Fruit fly (Drosophila melanogaster): ENCODE measurements around the gene CG5160.

The CG5160 gene

DNA sequence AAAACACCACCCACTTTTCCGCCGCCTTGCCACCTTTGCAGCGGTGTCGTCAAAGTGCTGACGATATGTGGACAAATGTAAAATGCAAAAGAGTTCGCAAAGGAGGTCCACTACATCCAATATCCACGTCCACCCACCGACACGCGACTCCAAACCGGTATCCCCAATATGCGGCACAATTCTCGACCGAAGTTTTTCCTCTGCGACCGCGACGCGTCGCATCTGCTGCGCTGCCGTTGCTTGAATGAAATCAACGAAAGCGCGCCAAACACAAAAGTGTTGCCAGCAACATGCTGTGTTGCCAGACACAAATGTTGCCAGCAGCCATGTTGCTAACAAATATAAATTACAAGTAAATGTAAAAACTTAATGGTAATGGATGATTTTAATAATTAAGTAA, at the start of gene CG5160:
TSS of gene CG5160 (minus strand) at position 223 of the 400 bp plus-strand sequence.
- TF ChIP-seq CTCF (optimal IDR thresholded peaks at IDR 0.05) (no peak), CG8478 (optimal IDR thresholded peaks at IDR 0.05) (no peak)

- no peak for TF ChIP-seq CG8478 (optimal IDR thresholded peaks at IDR 0.05)
- TF ChIP-seq CTCF (optimal IDR thresholded peaks at IDR 0.05) = no peak
These were observed 49.3 kb upstream of the CG5160 start for dm6 chr2L:7447820-7448219.

DNA sequence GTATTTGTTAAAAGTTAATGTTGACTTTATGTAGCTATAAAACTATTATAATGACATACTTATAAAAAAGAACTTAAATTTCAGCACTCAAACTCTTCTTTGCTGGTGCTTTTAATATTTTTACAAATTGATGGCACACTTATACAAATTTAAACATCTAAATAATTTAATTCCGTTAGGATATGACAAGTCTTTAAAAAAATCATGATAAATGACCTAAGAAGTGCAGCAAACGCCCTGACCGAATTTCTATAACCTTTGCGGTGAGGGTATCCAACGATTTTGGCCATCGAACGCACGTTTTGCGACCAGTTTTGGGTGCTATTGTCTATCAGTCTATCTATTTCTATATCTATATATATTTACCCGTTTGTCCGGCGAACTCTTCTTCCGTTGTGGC, 44.4 kb upstream of the CG5160 start:
- no peak for TF ChIP-seq CG8478 (optimal IDR thresholded peaks at IDR 0.05)
- no peak for TF ChIP-seq CTCF (optimal IDR thresholded peaks at IDR 0.05)

dm6 chr2L:7442106-7442505, 43.6 kb upstream of the CG5160 start:
- TF ChIP-seq CTCF (optimal IDR thresholded peaks at IDR 0.05) = no peak
- TF ChIP-seq CG8478 (optimal IDR thresholded peaks at IDR 0.05) = no peak

dm6 chr2L:7440458-7441018, 42.0 kb upstream of the CG5160 start:
- no peak for TF ChIP-seq CTCF (optimal IDR thresholded peaks at IDR 0.05)
- TF ChIP-seq CG8478 (optimal IDR thresholded peaks at IDR 0.05) = no peak

DNA sequence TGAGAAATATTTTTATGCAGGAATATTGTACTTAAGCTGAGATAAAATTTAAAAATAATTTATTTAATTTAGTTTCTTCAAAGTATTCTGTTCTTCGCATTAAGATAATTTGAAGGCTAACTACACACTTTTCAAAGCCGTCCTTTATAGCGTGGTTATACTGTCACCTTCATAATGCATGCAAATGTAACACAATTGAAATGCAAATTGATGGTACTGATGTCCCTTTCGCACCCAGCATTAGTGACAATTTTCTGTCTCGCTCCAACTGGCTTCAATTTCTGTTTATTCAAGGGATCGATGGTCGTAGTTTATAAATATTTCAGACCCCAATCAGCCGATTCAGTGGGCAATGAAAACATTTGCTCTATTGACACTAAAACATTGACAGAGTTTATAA, 40.0 kb upstream of the CG5160 start:
- no peak for TF ChIP-seq CTCF (optimal IDR thresholded peaks at IDR 0.05)
- TF ChIP-seq CG8478 (optimal IDR thresholded peaks at IDR 0.05) = no peak

dm6 chr2L:7437325-7437707, 38.8 kb upstream of the CG5160 start, which contains the start of gene CG5973:
CG5973 (plus strand) TSS chr2L:7437492.
- no peak for TF ChIP-seq CTCF (optimal IDR thresholded peaks at IDR 0.05)

DNA sequence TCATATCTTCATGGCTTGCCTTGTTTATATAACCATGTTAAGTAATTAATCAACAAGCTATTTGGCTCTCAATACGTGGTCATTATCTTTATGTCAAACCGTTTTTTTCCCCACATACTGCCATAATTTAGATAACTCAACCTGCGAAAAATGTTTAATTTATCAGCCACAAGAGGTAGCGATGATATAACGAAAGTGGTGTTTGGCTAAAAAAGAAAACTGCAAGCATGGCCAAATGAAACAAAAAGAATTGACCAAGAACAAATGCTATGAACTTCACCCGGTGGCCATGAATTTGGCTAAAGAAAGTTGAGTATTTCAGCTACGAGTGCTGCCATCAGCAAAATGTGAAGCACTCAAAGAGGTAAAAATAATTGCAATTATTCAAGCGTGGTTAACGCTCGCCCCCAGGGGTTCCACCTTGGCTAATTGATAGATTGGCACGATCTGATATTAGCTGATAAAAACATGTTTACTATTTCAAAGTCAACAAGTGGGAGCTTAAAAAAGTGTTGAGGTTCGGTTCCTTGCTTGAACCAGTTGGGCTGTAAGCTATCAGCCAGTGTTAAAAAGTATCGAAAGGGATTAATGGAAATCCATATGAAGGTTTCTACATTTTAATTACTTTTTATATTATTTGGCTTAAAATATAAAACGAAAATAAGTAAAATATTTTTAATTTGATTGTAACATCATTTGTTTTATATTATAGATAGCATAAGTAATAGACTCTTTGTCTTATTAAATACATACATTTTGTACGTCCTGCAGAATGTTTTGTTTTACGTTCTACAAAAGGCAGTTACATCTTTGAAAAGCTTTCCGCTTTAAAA, 38.2 kb upstream of the CG5160 start:
- TF ChIP-seq CG8478 (optimal IDR thresholded peaks at IDR 0.05) (no peak), CTCF (optimal IDR thresholded peaks at IDR 0.05) (no peak)

DNA sequence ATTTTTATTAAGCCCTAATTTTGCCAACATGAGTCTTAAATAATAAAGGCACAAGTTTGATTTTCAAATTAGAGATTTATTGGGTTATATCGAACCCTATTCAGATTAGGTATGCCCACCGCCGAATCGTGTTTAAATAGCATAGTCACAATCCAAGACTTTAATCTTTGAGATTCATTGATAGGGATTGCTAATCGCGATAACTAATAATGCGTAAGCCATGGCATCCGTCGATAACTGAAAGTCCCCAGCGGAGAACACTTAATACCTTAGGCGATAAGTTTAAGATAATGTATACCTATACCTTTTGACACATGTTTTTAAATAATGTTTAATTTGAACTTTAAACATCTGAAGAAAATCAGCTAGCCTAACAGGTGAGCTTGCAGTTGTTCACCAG, 36.9 kb upstream of the CG5160 start:
- TF ChIP-seq CTCF (optimal IDR thresholded peaks at IDR 0.05) = no peak
- no peak for TF ChIP-seq CG8478 (optimal IDR thresholded peaks at IDR 0.05)

DNA sequence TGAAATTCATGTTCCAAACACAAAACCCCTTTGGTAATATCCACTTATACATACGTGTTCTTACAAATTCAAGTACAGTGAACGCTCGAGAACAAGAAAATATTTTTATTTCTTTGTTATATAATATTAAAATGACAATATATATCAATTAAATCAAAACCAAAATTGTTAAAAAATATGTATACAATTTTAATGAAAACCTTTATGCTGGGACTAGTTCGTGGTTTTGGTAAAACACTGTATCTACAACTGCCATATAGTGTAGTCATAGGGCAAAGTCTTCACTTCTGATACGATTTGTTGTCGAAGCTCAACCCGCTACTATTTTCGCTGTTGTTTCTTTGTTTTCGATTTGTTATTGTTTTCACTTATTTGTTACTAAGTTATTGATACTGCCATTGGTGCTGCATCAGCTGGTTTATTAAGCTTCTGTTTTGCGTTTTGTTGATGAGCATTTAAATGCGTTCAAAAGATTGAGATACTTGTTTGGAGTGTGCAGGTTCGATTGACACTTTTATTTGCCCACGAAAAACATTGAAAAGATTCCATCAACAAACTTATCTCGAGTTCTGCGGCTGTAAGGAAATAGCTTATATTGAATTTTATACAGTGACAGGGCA, 36.3 kb upstream of the CG5160 start:
- TF ChIP-seq CTCF (optimal IDR thresholded peaks at IDR 0.05) (no peak), CG8478 (optimal IDR thresholded peaks at IDR 0.05) (no peak)

DNA sequence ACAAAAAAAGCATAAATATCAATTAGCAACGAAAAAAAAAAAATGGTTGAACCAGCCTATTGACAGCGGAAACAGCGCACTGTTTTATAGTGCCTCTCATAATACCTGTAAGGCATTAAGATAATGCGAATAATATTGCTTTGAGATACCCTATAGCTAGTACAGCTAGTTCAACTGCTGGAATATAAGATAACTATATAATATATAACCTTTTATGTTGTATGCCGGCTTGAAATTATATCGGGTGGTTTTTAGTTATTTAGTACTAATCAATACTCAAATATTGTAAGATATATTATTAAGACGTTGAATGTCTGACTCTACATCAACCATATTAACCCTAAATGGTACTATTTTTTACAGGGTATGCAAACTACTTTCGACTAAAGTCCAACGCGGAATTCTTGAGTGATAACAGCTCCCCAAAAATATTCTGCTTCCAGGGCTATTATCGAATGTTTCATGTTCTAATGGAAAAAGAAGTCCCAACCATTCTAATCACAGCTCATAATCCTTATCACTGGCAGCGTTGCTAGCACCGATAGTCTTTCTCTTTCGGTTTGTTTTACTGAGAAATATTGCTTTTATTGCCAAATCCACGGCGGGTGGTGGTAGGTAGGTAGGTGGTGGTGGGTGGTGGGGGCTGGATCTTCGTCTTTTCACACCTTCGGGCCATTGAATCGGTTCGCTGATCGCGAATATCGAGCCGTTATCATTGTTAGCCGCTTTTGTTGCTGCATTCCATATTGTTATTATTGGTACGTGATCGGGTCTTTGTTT, 35.6 kb upstream of the CG5160 start:
- TF ChIP-seq CG8478 (optimal IDR thresholded peaks at IDR 0.05) (no peak), CTCF (optimal IDR thresholded peaks at IDR 0.05) (no peak)

DNA sequence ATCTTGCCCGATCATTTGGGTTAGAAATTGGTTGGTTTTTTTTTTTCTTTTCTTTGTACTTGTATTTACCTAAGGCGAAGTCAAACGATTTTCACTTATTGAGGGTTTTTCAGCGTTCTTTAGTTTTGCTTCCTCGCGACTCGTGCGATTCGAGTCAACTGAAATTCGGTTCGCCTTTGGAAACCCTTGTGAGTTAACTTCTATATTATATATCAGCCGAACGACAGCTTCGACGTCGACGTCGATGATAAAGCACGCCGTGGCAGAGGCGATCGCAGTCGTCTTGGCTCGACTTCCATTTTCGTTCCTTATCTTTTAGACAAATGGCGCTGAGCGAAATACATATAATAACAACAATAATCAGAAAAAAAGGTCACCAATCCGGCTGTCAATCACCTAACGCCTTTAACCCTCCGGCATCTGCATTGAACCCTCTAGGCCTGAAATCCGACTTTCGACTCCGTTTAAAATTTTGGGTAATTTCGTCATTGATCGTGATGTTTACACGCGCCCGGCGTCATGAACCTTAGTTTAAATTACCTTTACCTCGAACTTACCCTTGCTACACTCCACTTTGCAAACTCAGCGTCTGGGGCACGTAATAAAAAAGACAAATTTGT, 34.9 kb upstream of the CG5160 start, which contains the start of gene CG5958:
TSS of gene CG5958 (minus strand) at position 180 of the 620 bp plus-strand sequence.
- TF ChIP-seq CTCF (optimal IDR thresholded peaks at IDR 0.05) (no peak), CG8478 (optimal IDR thresholded peaks at IDR 0.05) (no peak)

DNA sequence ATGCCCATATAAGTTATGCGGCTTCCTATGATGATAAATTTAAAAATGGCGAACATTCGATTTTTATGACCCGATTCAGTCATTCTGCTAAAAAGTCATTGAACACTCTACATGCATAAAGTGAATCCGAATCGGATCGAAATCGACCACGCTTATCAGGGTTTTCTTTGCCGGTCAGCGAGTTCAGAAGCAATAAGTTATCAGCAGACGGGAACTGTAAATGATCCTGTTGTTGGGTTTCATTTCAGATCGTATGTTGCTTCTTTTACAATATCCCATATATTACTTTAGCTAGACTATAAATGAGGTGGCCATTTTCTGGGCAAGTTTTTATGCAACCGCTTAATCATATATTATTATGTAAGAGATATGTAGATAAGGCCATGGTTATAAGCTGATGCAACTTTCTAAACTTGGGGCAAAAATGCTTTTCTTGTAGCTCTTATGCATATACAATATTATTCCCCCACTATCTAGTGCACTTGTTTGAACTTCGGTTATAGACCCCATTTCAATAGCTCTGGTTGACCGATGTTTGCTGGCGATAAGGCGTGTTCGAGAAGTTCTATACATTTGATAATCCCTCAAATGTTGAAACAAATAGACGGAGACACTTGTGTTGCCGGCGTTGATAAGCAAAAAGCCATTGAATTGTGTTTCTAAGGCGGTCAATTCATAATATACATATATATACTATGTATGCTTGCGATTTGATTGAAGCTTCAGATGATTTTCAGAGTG, 33.5 kb upstream of the CG5160 start:
- no peak for TF ChIP-seq CG8478 (optimal IDR thresholded peaks at IDR 0.05)
- TF ChIP-seq CTCF (optimal IDR thresholded peaks at IDR 0.05) = no peak

dm6 chr2L:7430313-7430712, 31.8 kb upstream of the CG5160 start:
- TF ChIP-seq CTCF (optimal IDR thresholded peaks at IDR 0.05) (no peak), CG8478 (optimal IDR thresholded peaks at IDR 0.05) (no peak)
